Fruit fly (Drosophila melanogaster): ENCODE measurements around the gene CG4022.

The CG4022 gene

dm6 chr3L:9420054-9420818, 9.6 kb upstream of the CG4022 start (continued):
- TF ChIP-seq peb (GFP tag; IDR thresholded peaks at IDR 0.05) (peak; percentile 17; the same call in 1 of the 2 replicates), Ptx1 (GFP tag; IDR thresholded peaks at IDR 0.05) (peak; percentile 65), CG5180 (GFP tag; optimal IDR thresholded peaks at IDR 0.05) (no peak), nmo (GFP tag; optimal IDR thresholded peaks at IDR 0.05) (peak; percentile 46), CG10979 (tag; optimal IDR thresholded peaks at IDR 0.05) (peak; percentile 5), CG14050 (GFP tag; IDR thresholded peaks at IDR 0.05) (peak; percentile 24; the same call in 2 of the 3 replicates), Poxn (GFP tag; IDR thresholded peaks at IDR 0.05) (no peak), az2 (GFP tag; optimal IDR thresholded peaks at IDR 0.05) (peak; percentile 19), Hmr (GFP tag; optimal IDR thresholded peaks at IDR 0.05) (peak; percentile 9), btn (GFP tag; optimal IDR thresholded peaks at IDR 0.05) (no peak), Vsx1 (GFP tag; optimal IDR thresholded peaks at IDR 0.05) (no peak), cwo (GFP tag; optimal IDR thresholded peaks at IDR 0.05) (no peak), CG17385 (GFP tag; optimal IDR thresholded peaks at IDR 0.05) (peak; percentile 11), ro (GFP tag; IDR thresholded peaks at IDR 0.05) (no peak), Fer1 (GFP tag; optimal IDR thresholded peaks at IDR 0.05) (peak; percentile 21), ssp (GFP tag; IDR thresholded peaks at IDR 0.05) (0 out of 2 replicates have a peak, but pooled peaks have one; percentile 16), CG30431 (GFP tag; optimal IDR thresholded peaks at IDR 0.05) (no peak), croc (GFP tag; conservative IDR thresholded peaks at IDR 0.05) (peak; percentile 20; the same call in 1 of the 3 replicates), ac (GFP tag; optimal IDR thresholded peaks at IDR 0.05) (no peak), CG10147 (GFP tag; optimal IDR thresholded peaks at IDR 0.05) (peak; percentile 49), CG15514 (GFP tag; optimal IDR thresholded peaks at IDR 0.05) (peak; percentile 24), sens (GFP tag) (peak; percentile 87), CG6654 (GFP tag; optimal IDR thresholded peaks at IDR 0.05) (no peak), prd (optimal IDR thresholded peaks at IDR 0.05) (no peak), prd (GFP tag; IDR thresholded peaks at IDR 0.05) (peak; percentile 56; the same call in 2 of the 3 replicates), z (GFP tag; IDR thresholded peaks at IDR 0.05) (no peak), CG12236 (GFP tag; optimal IDR thresholded peaks at IDR 0.05) (peak; percentile 12), sd (tag; optimal IDR thresholded peaks at IDR 0.05) (no peak), CG17328 (GFP tag; IDR thresholded peaks at IDR 0.05) (peak; percentile 69), CG7928 (GFP tag; optimal IDR thresholded peaks at IDR 0.05) (no peak), sc (optimal IDR thresholded peaks at IDR 0.05) (no peak), sc (GFP tag; optimal IDR thresholded peaks at IDR 0.05) (peak; percentile 10), NK7.1 (GFP tag; optimal IDR thresholded peaks at IDR 0.05) (no peak), CG6813 (GFP tag; optimal IDR thresholded peaks at IDR 0.05) (no peak), gsb-n (tag; optimal IDR thresholded peaks at IDR 0.05) (peak; percentile 35), CG11696 (GFP tag; IDR thresholded peaks at IDR 0.05) (peak; percentile 85), lilli (GFP tag; optimal IDR thresholded peaks at IDR 0.05) (peak; percentile 18), Sox102F (GFP tag; optimal IDR thresholded peaks at IDR 0.05) (peak; percentile 77), Xrp1 (GFP tag; IDR thresholded peaks at IDR 0.05) (peak; percentile 63; the same call in 1 of the 2 replicates), H2.0 (GFP tag; IDR thresholded peaks at IDR 0.05) (0 out of 2 replicates have a peak, but pooled peaks have one; percentile 24), PHDP (tag; optimal IDR thresholded peaks at IDR 0.05) (peak; percentile 52), CG34422 (GFP tag; IDR thresholded peaks at IDR 0.05) (peak; percentile 27; the same call in 1 of the 3 replicates), sob (GFP tag; IDR thresholded peaks at IDR 0.05) (0 out of 2 replicates have a peak, but pooled peaks have one; percentile 7), CG2116 (GFP tag; optimal IDR thresholded peaks at IDR 0.05) (no peak), D19A (tag; optimal IDR thresholded peaks at IDR 0.05) (peak; percentile 47), ci (GFP tag; IDR thresholded peaks at IDR 0.05) (peak; percentile 84), CTCF (GFP tag; optimal IDR thresholded peaks at IDR 0.05) (peak; percentile 9), lmd (GFP tag; IDR thresholded peaks at IDR 0.05) (peak; percentile 41; the same call in 1 of the 2 replicates), mam (GFP tag; optimal IDR thresholded peaks at IDR 0.05) (no peak), fd102C (GFP tag; optimal IDR thresholded peaks at IDR 0.05) (no peak)

All from whole organism, embryonic.